Fruit fly (Drosophila melanogaster): Measurements from ENCODE around the gene CG34165.
A peak's percentile ranks its signal among the peaks of the same experiment; 100 is the strongest.

Gene CG34165

dm6 chr2L:14685637-14686232 is 27.8 kb upstream of the CG34165 start (continued):
- TF ChIP-seq Atf3 (GFP tag; optimal IDR thresholded peaks at IDR 0.05) (peak; percentile 67), corto (GFP tag; optimal IDR thresholded peaks at IDR 0.05) (peak; percentile 57), ttk (GFP tag; IDR thresholded peaks at IDR 0.05) (peak; percentile 58; the same call in 1 of the 2 replicates), CkIIα-i1 (GFP tag; IDR thresholded peaks at IDR 0.05) (no peak; the same call in 1 of the 2 replicates), Bgb (GFP tag; IDR thresholded peaks at IDR 0.05; ENCODE audit: partially characterized antibody) (no peak), Hsf (GFP tag; optimal IDR thresholded peaks at IDR 0.05) (peak; percentile 60), H2.0 (GFP tag; IDR thresholded peaks at IDR 0.05) (peak; percentile 56), CG17568 (GFP tag; optimal IDR thresholded peaks at IDR 0.05) (peak; percentile 88), CG2199 (GFP tag; IDR thresholded peaks at IDR 0.05) (peak; percentile 28; the same call in 1 of the 3 replicates), CG8478 (optimal IDR thresholded peaks at IDR 0.05) (no peak), CG11696 (GFP tag; IDR thresholded peaks at IDR 0.05) (peak; percentile 44; the same call in 1 of the 2 replicates), CG11504 (tag; optimal IDR thresholded peaks at IDR 0.05) (peak; percentile 67), YL-1 (GFP tag; optimal IDR thresholded peaks at IDR 0.05) (peak; percentile 81), CG9817 (tag; optimal IDR thresholded peaks at IDR 0.05) (peak; percentile 76), CG2116 (GFP tag; optimal IDR thresholded peaks at IDR 0.05) (peak; percentile 64), lov (optimal IDR thresholded peaks at IDR 0.05) (no peak), lov (GFP tag; IDR thresholded peaks at IDR 0.05) (no peak), CG1233 (GFP tag; optimal IDR thresholded peaks at IDR 0.05) (peak; percentile 88), Scr (GFP tag; IDR thresholded peaks at IDR 0.05; ENCODE audit: partially characterized antibody) (no peak), Bdp1 (GFP tag; optimal IDR thresholded peaks at IDR 0.05) (peak; percentile 85), ac (GFP tag; optimal IDR thresholded peaks at IDR 0.05) (peak; percentile 52), CG3281 (GFP tag; optimal IDR thresholded peaks at IDR 0.05) (peak; percentile 91), CG12391 (tag; optimal IDR thresholded peaks at IDR 0.05) (peak; percentile 70), dm (GFP tag; optimal IDR thresholded peaks at IDR 0.05) (peak; percentile 65), CG17328 (GFP tag; IDR thresholded peaks at IDR 0.05) (peak; percentile 47; the same call in 1 of the 2 replicates), CG32772 (GFP tag; IDR thresholded peaks at IDR 0.05) (0 out of 2 replicates have a peak, but pooled peaks have one; percentile 6), caup (GFP tag; optimal IDR thresholded peaks at IDR 0.05; ENCODE audit: severe bottlenecking) (peak; percentile 95), CG31388 (GFP tag; optimal IDR thresholded peaks at IDR 0.05) (peak; percentile 22), CG15073 (GFP tag; optimal IDR thresholded peaks at IDR 0.05) (no peak), CG8359 (GFP tag; optimal IDR thresholded peaks at IDR 0.05; ENCODE audit: borderline replicate concordance) (peak; percentile 68), kni (GFP tag; optimal IDR thresholded peaks at IDR 0.05) (peak; percentile 98), tna (GFP tag; IDR thresholded peaks at IDR 0.05; ENCODE audit: partially characterized antibody) (no peak), aop (GFP tag; IDR thresholded peaks at IDR 0.05) (peak; percentile 58), chif (GFP tag; optimal IDR thresholded peaks at IDR 0.05) (peak; percentile 79 to 84), CG6272 (GFP tag; IDR thresholded peaks at IDR 0.05) (no peak), Gsc (GFP tag; IDR thresholded peaks at IDR 0.05) (no peak), CHES-1-like (GFP tag; optimal IDR thresholded peaks at IDR 0.05) (peak; percentile 86), CG1832 (GFP tag; optimal IDR thresholded peaks at IDR 0.05) (no peak), CG2202 (tag; optimal IDR thresholded peaks at IDR 0.05) (peak; percentile 87), CG17385 (GFP tag; optimal IDR thresholded peaks at IDR 0.05) (peak; percentile 66), Adf1 (GFP tag; IDR thresholded peaks at IDR 0.05) (peak; percentile 71), lbe (GFP tag; optimal IDR thresholded peaks at IDR 0.05) (peak; percentile 90), mld (GFP tag; IDR thresholded peaks at IDR 0.05; ENCODE audit: partially characterized antibody) (no peak), CG4424 (GFP tag; optimal IDR thresholded peaks at IDR 0.05) (peak; percentile 78), CG17186 (GFP tag; optimal IDR thresholded peaks at IDR 0.05) (peak; percentile 67), CG14014 (GFP tag; IDR thresholded peaks at IDR 0.05) (peak; percentile 89), psq (GFP tag; optimal IDR thresholded peaks at IDR 0.05) (peak; percentile 74), CG18476 (GFP tag; optimal IDR thresholded peaks at IDR 0.05) (peak; percentile 89), crol (GFP tag; IDR thresholded peaks at IDR 0.05) (peak; percentile 32)

Measured in whole organism, embryonic.